Worm (Caenorhabditis elegans) whole organism, young adult: Measurements from ENCODE around the gene Y41C4A.11.

Source experiments
- B0035.1 ChIP-seq: sonication (generic microtip); optimal IDR thresholded peaks from 2 replicates; lab custom pipeline; 2016; ENCODE audit warnings: missing genetic modification characterization, mild to moderate bottlenecking, missing compliant biosample characterization, missing genotype, missing genetic modification reagents
- B0336.3 ChIP-seq: fragments of 200-800 bp; sonication (Bioruptor generic); IDR thresholded peaks from 2 replicates; pipeline ENCODE4 v1.3.6; 2022; ENCODE audit warnings: missing genetic modification characterization, missing compliant biosample characterization
- C17E4.6 ChIP-seq: fragments of 200-800 bp; sonication (Bioruptor generic); IDR thresholded peaks from 2 replicates; pipeline ENCODE4 v1.3.6; 2022; ENCODE audit warnings: missing genetic modification reagents, missing genetic modification characterization, missing compliant biosample characterization
- F37B4.10 ChIP-seq: fragments of 200-800 bp; sonication (Bioruptor generic); IDR thresholded peaks from 2 replicates; pipeline ENCODE4 v1.3.6; 2022; ENCODE audit warnings: missing genetic modification characterization, missing compliant biosample characterization
- F49E8.2 ChIP-seq: sonication (generic microtip); optimal IDR thresholded peaks from 3 replicates; lab custom pipeline; 2017; ENCODE audit warnings: missing genetic modification characterization, mild to moderate bottlenecking, missing compliant biosample characterization, antibody characterized with exemption, moderate library complexity; ENCODE audit not compliant: insufficient read depth
- F52B5.7 ChIP-seq: sonication (generic microtip); optimal IDR thresholded peaks from 2 replicates; lab custom pipeline; 2016; ENCODE audit warnings: mild to moderate bottlenecking, missing genetic modification characterization, missing compliant biosample characterization
- K11D2.4 ChIP-seq: fragments of 200-800 bp; sonication (Bioruptor generic); IDR thresholded peaks from 2 replicates; pipeline ENCODE4 v1.3.6; 2022; ENCODE audit warnings: missing genetic modification reagents, missing genetic modification characterization, missing compliant biosample characterization
- T07F8.4 ChIP-seq: sonication (generic microtip); optimal IDR thresholded peaks from 2 replicates; lab custom pipeline; 2016; ENCODE audit warnings: mild to moderate bottlenecking, missing genetic modification characterization, moderate library complexity, missing compliant biosample characterization
- Y53G8AR.9 ChIP-seq: fragments of 200-800 bp; sonication (Bioruptor generic); conservative IDR thresholded peaks from 2 replicates; pipeline ENCODE4 v1.3.6; 2022; ENCODE audit warnings: missing genetic modification reagents, missing genetic modification characterization, missing compliant biosample characterization
- ZK185.1 ChIP-seq: sonication (generic microtip); optimal IDR thresholded peaks from 2 replicates; lab custom pipeline; 2016; ENCODE audit warnings: mild to moderate bottlenecking, missing genetic modification characterization, missing compliant biosample characterization; ENCODE audit not compliant: poor library complexity, severe bottlenecking
- akir-1 ChIP-seq: fragments of 200-800 bp; sonication (Bioruptor generic); optimal IDR thresholded peaks from 2 replicates; lab custom pipeline; 2018; ENCODE audit warnings: mild to moderate bottlenecking, missing genetic modification characterization, moderate library complexity, missing compliant biosample characterization
- ama-1 ChIP-seq, 3 experiments: fragments of 150-350 bp in 1 of 3; sonication (generic microtip) in 2 of 3; optimal IDR thresholded peaks; 2 replicates each; lab custom pipeline; 2014 to 2018; ENCODE audit warnings: missing biosample characterization in 2 of 3, missing genetic modification characterization in 2 of 3, missing genetic modification reagents in 2 of 3
- aptf-2 ChIP-seq: fragments of 200-800 bp; sonication (Bioruptor generic); conservative IDR thresholded peaks from 2 replicates; pipeline ENCODE4 v1.3.6; 2022; ENCODE audit warnings: missing genetic modification reagents, missing genetic modification characterization, missing compliant biosample characterization
- atf-7 ChIP-seq: sonication (generic microtip); optimal IDR thresholded peaks from 2 replicates; lab custom pipeline; 2017; ENCODE audit warnings: mild to moderate bottlenecking, missing genetic modification characterization, missing compliant biosample characterization
- athp-1 ChIP-seq: sonication (generic microtip); optimal IDR thresholded peaks from 2 replicates; lab custom pipeline; 2017; ENCODE audit warnings: mild to moderate bottlenecking, missing genetic modification characterization, missing compliant biosample characterization
- attf-3 ChIP-seq: fragments of 200-800 bp; sonication (Bioruptor generic); conservative IDR thresholded peaks from 2 replicates; pipeline ENCODE4 v1.3.6; 2022; ENCODE audit warnings: missing genetic modification reagents, missing genetic modification characterization, missing compliant biosample characterization
- cebp-1 ChIP-seq, 2 experiments: fragments of 200-800 bp in 1 of 2; sonication (Bioruptor generic) in 1 of 2; sonication (generic microtip) in 1 of 2; IDR thresholded peaks in 1 of 2; optimal IDR thresholded peaks in 1 of 2; 2 replicates each; pipeline versions ENCODE4 v1.3.6 to Lab custom; 2017 to 2022; ENCODE audit warnings: missing compliant biosample characterization in 2 of 2, missing genetic modification characterization in 2 of 2, mild to moderate bottlenecking in 1 of 2, missing genetic modification reagents in 1 of 2, moderate library complexity in 1 of 2
- ceh-58 ChIP-seq: fragments of 200-800 bp; sonication (Bioruptor generic); IDR thresholded peaks from 2 replicates; pipeline ENCODE4 v1.3.6; 2022; ENCODE audit warnings: missing genetic modification characterization, missing compliant biosample characterization
- ceh-79 ChIP-seq: sonication (generic microtip); optimal IDR thresholded peaks from 2 replicates; lab custom pipeline; 2017; ENCODE audit warnings: mild to moderate bottlenecking, missing genetic modification characterization, missing compliant biosample characterization
- dox-1 ChIP-seq: fragments of 200-800 bp; sonication (Bioruptor generic); IDR thresholded peaks from 2 replicates; pipeline ENCODE4 v1.3.6; 2022; ENCODE audit warnings: missing genetic modification reagents, missing genetic modification characterization, missing compliant biosample characterization
- efl-1 ChIP-seq: fragments of 150-350 bp; optimal IDR thresholded peaks from 2 replicates; lab custom pipeline; 2014; ENCODE audit warnings: missing biosample characterization, missing genetic modification reagents, missing genetic modification characterization
- egl-44 ChIP-seq: fragments of 200-800 bp; sonication (Bioruptor generic); IDR thresholded peaks from 2 replicates; pipeline ENCODE4 v1.3.6; 2022; ENCODE audit warnings: missing genetic modification reagents, missing genetic modification characterization, missing compliant biosample characterization
- hmg-20 ChIP-seq: fragments of 200-800 bp; sonication (Bioruptor generic); IDR thresholded peaks from 2 replicates; pipeline ENCODE4 v1.3.6; 2022; ENCODE audit warnings: missing genetic modification reagents, missing genetic modification characterization, missing compliant biosample characterization
- hsf-1 ChIP-seq: fragments of 200-800 bp; sonication (Bioruptor generic); IDR thresholded peaks from 2 replicates; pipeline ENCODE4 v1.3.6; 2022; ENCODE audit warnings: missing genetic modification reagents, missing genetic modification characterization, missing compliant biosample characterization
- lag-1 ChIP-seq: fragments of 200-800 bp; sonication (Bioruptor generic); IDR thresholded peaks from 2 replicates; pipeline ENCODE4 v1.3.6; 2022; ENCODE audit warnings: missing genetic modification reagents, missing genetic modification characterization, missing compliant biosample characterization
- lin-26 ChIP-seq: fragments of 200-800 bp; sonication (Bioruptor generic); IDR thresholded peaks from 2 replicates; pipeline ENCODE4 v1.3.6; 2022; ENCODE audit warnings: missing genetic modification reagents, missing genetic modification characterization, missing compliant biosample characterization
- lir-1 ChIP-seq: fragments of 200-800 bp; sonication (Bioruptor generic); conservative IDR thresholded peaks from 2 replicates; pipeline ENCODE4 v1.3.6; 2022; ENCODE audit warnings: missing genetic modification reagents, missing genetic modification characterization, missing compliant biosample characterization
- lsl-1 ChIP-seq: fragments of 200-800 bp; sonication (Bioruptor generic); optimal IDR thresholded peaks from 2 replicates; lab custom pipeline; 2018; ENCODE audit warnings: mild to moderate bottlenecking, missing genetic modification characterization, moderate library complexity, missing compliant biosample characterization
- madf-6 ChIP-seq: fragments of 200-800 bp; sonication (Bioruptor generic); IDR thresholded peaks from 2 replicates; pipeline ENCODE4 v1.3.6; 2022; ENCODE audit warnings: missing genetic modification reagents, missing genetic modification characterization, missing compliant biosample characterization
- madf-8 ChIP-seq: fragments of 200-800 bp; sonication (Bioruptor generic); conservative IDR thresholded peaks from 2 replicates; pipeline ENCODE4 v1.3.6; 2022; ENCODE audit warnings: missing genetic modification reagents, missing genetic modification characterization, missing compliant biosample characterization
- mcd-1 ChIP-seq: fragments of 200-800 bp; sonication (Bioruptor generic); IDR thresholded peaks from 2 replicates; pipeline ENCODE4 v1.3.6; 2022; ENCODE audit warnings: missing genetic modification reagents, missing genetic modification characterization, missing compliant biosample characterization
- mel-28 ChIP-seq: sonication (generic microtip); optimal IDR thresholded peaks from 2 replicates; lab custom pipeline; 2016; ENCODE audit warnings: borderline replicate concordance, mild to moderate bottlenecking, missing genetic modification characterization, missing compliant biosample characterization
- nfya-1 ChIP-seq: sonication (generic microtip); optimal IDR thresholded peaks from 2 replicates; lab custom pipeline; 2017; ENCODE audit warnings: antibody characterized with exemption, missing compliant biosample characterization, missing genetic modification characterization, borderline replicate concordance; ENCODE audit not compliant: insufficient read depth
- nhr-27 ChIP-seq: fragments of 200-800 bp; sonication (Bioruptor generic); optimal IDR thresholded peaks from 2 replicates; lab custom pipeline; 2018; ENCODE audit warnings: mild to moderate bottlenecking, missing genetic modification characterization, moderate library complexity, missing compliant biosample characterization
- nhr-80 ChIP-seq: sonication (generic microtip); optimal IDR thresholded peaks from 2 replicates; lab custom pipeline; 2016; ENCODE audit warnings: missing genetic modification characterization, missing compliant biosample characterization
- pbrm-1 ChIP-seq: fragments of 200-800 bp; sonication (Bioruptor generic); IDR thresholded peaks from 2 replicates; pipeline ENCODE4 v1.3.6; 2022; ENCODE audit warnings: missing genetic modification reagents, missing genetic modification characterization, missing compliant biosample characterization
- rec-8 ChIP-seq, 2 experiments: sonication (generic microtip); optimal IDR thresholded peaks; 2 replicates each; lab custom pipeline; 2016; ENCODE audit warnings: mild to moderate bottlenecking in 2 of 2, missing genetic modification characterization in 2 of 2, missing genetic modification reagents in 2 of 2, missing genotype in 2 of 2, missing biosample characterization in 1 of 2, missing compliant biosample characterization in 1 of 2, moderate library complexity in 1 of 2
- snpc-1.1 ChIP-seq: sonication (generic microtip); optimal IDR thresholded peaks from 2 replicates; lab custom pipeline; 2017; ENCODE audit warnings: missing genetic modification characterization, mild to moderate bottlenecking, missing compliant biosample characterization, antibody characterized with exemption, moderate library complexity, missing genotype, missing genetic modification reagents; ENCODE audit not compliant: insufficient read depth
- snpc-3.4 ChIP-seq: sonication (generic microtip); optimal IDR thresholded peaks from 2 replicates; lab custom pipeline; 2017; ENCODE audit warnings: missing genetic modification characterization, mild to moderate bottlenecking, missing compliant biosample characterization, antibody characterized with exemption, moderate library complexity, missing genotype, missing genetic modification reagents
- snpc-4 ChIP-seq, 5 experiments: fragments of 150-350 bp in 1 of 5; sonication (generic microtip) in 4 of 5; optimal IDR thresholded peaks; 2 replicates each; lab custom pipeline; 2014 to 2018; ENCODE audit warnings: missing genetic modification characterization in 5 of 5, missing biosample characterization in 3 of 5, antibody characterized with exemption in 2 of 5, mild to moderate bottlenecking in 2 of 5, missing compliant biosample characterization in 2 of 5, missing genotype in 2 of 5, moderate library complexity in 2 of 5, missing genetic modification reagents in 1 of 5
- tlf-1 ChIP-seq: fragments of 200-800 bp; sonication (Bioruptor generic); optimal IDR thresholded peaks from 2 replicates; lab custom pipeline; 2018; ENCODE audit warnings: mild to moderate bottlenecking, missing genetic modification characterization, missing compliant biosample characterization
- zfh-2 ChIP-seq: fragments of 200-800 bp; sonication (Bioruptor generic); conservative IDR thresholded peaks from 2 replicates; pipeline ENCODE4 v1.3.6; 2022; ENCODE audit warnings: missing genetic modification reagents, missing genetic modification characterization, missing compliant biosample characterization
- zim-3 ChIP-seq: sonication (generic microtip); optimal IDR thresholded peaks from 2 replicates; lab custom pipeline; 2017; ENCODE audit warnings: mild to moderate bottlenecking, missing genetic modification characterization, moderate library complexity, missing compliant biosample characterization
- ztf-22 ChIP-seq: fragments of 200-800 bp; sonication (Bioruptor generic); optimal IDR thresholded peaks from 2 replicates; lab custom pipeline; 2018; ENCODE audit warnings: mild to moderate bottlenecking, missing genetic modification characterization, moderate library complexity, missing compliant biosample characterization
- ztf-25 ChIP-seq: fragments of 200-800 bp; sonication (Bioruptor generic); IDR thresholded peaks from 2 replicates; pipeline ENCODE4 v1.3.6; 2022; ENCODE audit warnings: missing genetic modification reagents, missing genetic modification characterization, missing compliant biosample characterization
- ztf-28 ChIP-seq: fragments of 200-800 bp; sonication (Bioruptor generic); IDR thresholded peaks from 2 replicates; pipeline ENCODE4 v1.3.6; 2022; ENCODE audit warnings: missing genetic modification reagents, missing genetic modification characterization, missing compliant biosample characterization

Y41C4A.11 gene

ce11 chrIII:11746718-11747117 is 27.1 kb downstream of the Y41C4A.11 start, which contains the start of gene mrt-2:
Gene mrt-2 (plus strand): TSS chrIII:11746766.
- TF ChIP-seq snpc-1.1 (no peak), mel-28 (tag; lab: Kevin White, UChicago) (no peak), B0035.1 (tag; lab: Kevin White, UChicago) (no peak), ztf-25 (GFP tag; lab: Robert Waterston, UW) (no peak), C17E4.6 (GFP tag; lab: Robert Waterston, UW) (no peak), efl-1 (GFP tag; lab: Kevin White, UChicago) (peak; percentile 56), T07F8.4 (tag; lab: Kevin White, UChicago) (no peak), tlf-1 (GFP tag; lab: Kevin White, UChicago) (no peak), ztf-22 (GFP tag; lab: Kevin White, UChicago) (no peak), ceh-58 (GFP tag; lab: Robert Waterston, UW) (no peak), mcd-1 (GFP tag; lab: Robert Waterston, UW) (peak; percentile 80), atf-7 (no peak), nhr-27 (no peak), lin-26 (GFP tag; lab: Robert Waterston, UW) (no peak), K11D2.4 (GFP tag; lab: Robert Waterston, UW) (no peak), akir-1 (GFP tag; lab: Kevin White, UChicago) (no peak), snpc-3.4 (no peak), ama-1 (optimal IDR thresholded peaks at IDR 0.05; lab: Kevin White, UChicago) (no peak), ama-1 (GFP tag; optimal IDR thresholded peaks at IDR 0.05; lab: Kevin White, UChicago) (no peak), hsf-1 (GFP tag; lab: Robert Waterston, UW) (no peak), hmg-20 (GFP tag; lab: Robert Waterston, UW) (0 out of 2 replicates have a peak, but pooled peaks have one; percentile 41), lag-1 (GFP tag; lab: Robert Waterston, UW) (no peak), nfya-1 (tag; lab: Kevin White, UChicago) (no peak), cebp-1 (GFP tag; IDR thresholded peaks at IDR 0.05; lab: Robert Waterston, UW) (no peak), cebp-1 (tag; optimal IDR thresholded peaks at IDR 0.05; lab: Kevin White, UChicago) (peak; percentile 52), zim-3 (tag; lab: Kevin White, UChicago) (no peak), nhr-80 (tag; lab: Kevin White, UChicago) (no peak), F49E8.2 (tag; lab: Kevin White, UChicago) (no peak), B0336.3 (GFP tag; lab: Robert Waterston, UW) (peak; percentile 22; the same call in 1 of the 2 replicates), aptf-2 (no peak), lsl-1 (GFP tag; lab: Kevin White, UChicago) (peak; percentile 12), athp-1 (tag; lab: Kevin White, UChicago) (no peak), attf-3 (GFP tag; lab: Robert Waterston, UW) (no peak), ZK185.1 (no peak), zfh-2 (GFP tag; lab: Robert Waterston, UW) (no peak), Y53G8AR.9 (GFP tag; lab: Robert Waterston, UW) (no peak), ceh-79 (no peak), egl-44 (no peak), lir-1 (GFP tag; lab: Robert Waterston, UW) (peak; percentile 74), rec-8 (tag; optimal IDR thresholded peaks at IDR 0.05; lab: Kevin White, UChicago) (peak in 1 of 2 experiments; percentile 18), madf-6 (GFP tag; lab: Robert Waterston, UW) (peak; percentile 67), snpc-4 (GFP tag; optimal IDR thresholded peaks at IDR 0.05; lab: Kevin White, UChicago) (no peak), snpc-4 (tag; optimal IDR thresholded peaks at IDR 0.05; lab: Kevin White, UChicago) (peak in 1 of 4 experiments; percentile 21), madf-8 (GFP tag; lab: Robert Waterston, UW) (no peak; the same call in 1 of the 2 replicates), dox-1 (GFP tag; lab: Robert Waterston, UW) (no peak), F52B5.7 (tag; lab: Kevin White, UChicago) (no peak), ztf-28 (GFP tag; lab: Robert Waterston, UW) (no peak), pbrm-1 (GFP tag; lab: Robert Waterston, UW) (no peak), F37B4.10 (GFP tag; lab: Robert Waterston, UW) (no peak)
